Worm (Caenorhabditis elegans): ENCODE measurements around the gene hsp-43.

DNA sequence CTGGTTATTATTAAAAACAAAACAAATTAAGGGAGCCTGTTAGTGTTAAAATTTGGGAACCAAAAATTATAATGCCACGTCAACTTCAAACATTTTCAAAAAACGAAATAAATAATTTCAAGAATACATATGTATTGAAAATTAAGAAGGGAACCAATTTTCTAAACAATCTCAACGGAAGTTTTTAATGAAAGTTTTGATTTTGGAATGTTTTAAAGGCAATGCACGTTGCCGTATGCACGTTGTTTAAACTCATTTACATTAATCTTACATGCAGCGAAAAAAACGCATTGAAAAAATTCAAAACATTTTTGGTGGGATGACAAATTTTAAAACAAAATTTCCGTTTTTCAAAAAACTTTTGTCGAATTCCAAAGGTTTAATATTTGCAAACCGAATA, 38.4 kb upstream of the hsp-43 start:
- no peak for TF ChIP-seq ceh-16 (tag; optimal IDR thresholded peaks at IDR 0.05)
- no peak for TF ChIP-seq lin-15B (tag; optimal IDR thresholded peaks at IDR 0.05)
- TF ChIP-seq nhr-76 (tag; optimal IDR thresholded peaks at IDR 0.05), result no peak
- TF ChIP-seq unc-62 (GFP tag; optimal IDR thresholded peaks at IDR 0.05), result no peak
- TF ChIP-seq skn-1 (tag; optimal IDR thresholded peaks at IDR 0.05), result no peak
- TF ChIP-seq snpc-4 (tag; optimal IDR thresholded peaks at IDR 0.05), result no peak
- no peak for TF ChIP-seq nhr-12 (tag; optimal IDR thresholded peaks at IDR 0.05)
- no peak for TF ChIP-seq elt-1 (tag; optimal IDR thresholded peaks at IDR 0.05)
- TF ChIP-seq nfya-1 (tag; optimal IDR thresholded peaks at IDR 0.05; ENCODE audit: insufficient read depth), result no peak
- TF ChIP-seq nhr-237 (tag; optimal IDR thresholded peaks at IDR 0.05), result no peak
- no peak for TF ChIP-seq fos-1 (tag; optimal IDR thresholded peaks at IDR 0.05)
- no peak for TF ChIP-seq lin-39 (tag; optimal IDR thresholded peaks at IDR 0.05)
- TF ChIP-seq pqm-1 (tag; optimal IDR thresholded peaks at IDR 0.05), result no peak
- no peak for TF ChIP-seq fkh-10 (GFP tag; optimal IDR thresholded peaks at IDR 0.05)
